ENCODE assay signal across 1 fruit fly cellular context in the genomic region with DNA sequence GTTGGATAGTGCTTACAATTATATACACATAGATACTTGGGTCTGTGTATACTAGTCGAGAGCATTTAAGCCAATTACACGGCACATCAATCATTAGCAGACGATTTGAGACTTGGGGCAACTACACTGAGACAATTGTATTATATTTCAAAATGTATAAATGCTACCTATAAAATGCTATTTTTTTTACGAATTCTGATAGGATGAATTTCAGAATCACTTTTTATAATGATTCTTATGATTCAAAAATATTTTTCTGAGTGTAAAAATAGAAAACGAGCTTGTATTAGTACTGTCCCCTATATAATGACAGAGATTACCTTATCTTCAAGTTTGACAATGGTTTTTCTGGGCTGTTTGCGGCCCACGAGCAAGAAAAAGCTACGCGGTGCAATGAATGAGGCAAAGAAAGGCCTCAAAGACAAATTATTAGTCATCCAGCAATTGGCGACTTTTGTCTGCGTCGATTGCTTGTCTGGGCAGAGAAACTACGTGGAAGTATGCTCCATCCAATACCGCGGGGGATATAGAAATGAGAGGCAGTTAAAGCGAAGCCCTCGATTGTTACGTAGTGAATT.
A peak's percentile ranks its signal among the peaks of the same experiment; 100 is the strongest.
TF ChIP-seq lines count a peak whose summit lies in the region.

No protein-coding gene starts in this region.

TF ChIP-seq in whole organism, embryonic, 481 proteins besides CTCF, POLR2A, EP300 and RAD21 (continued from another document and continues in another):
- TF ChIP-seq B-H2 (GFP tag; optimal IDR thresholded peaks at IDR 0.05; lab: Kevin White, UChicago) (no peak), dmrt99B (tag; optimal IDR thresholded peaks at IDR 0.05; lab: Kevin White, UChicago) (peak; percentile 89), toy (GFP tag; IDR thresholded peaks at IDR 0.05; lab: Robert Waterston, UW) (peak; percentile 56; the same call in 1 of the 2 replicates), aop (GFP tag; IDR thresholded peaks at IDR 0.05; lab: Robert Waterston, UW) (no peak), CG18262 (tag; optimal IDR thresholded peaks at IDR 0.05; lab: Kevin White, UChicago) (peak; percentile 84), gro (GFP tag; optimal IDR thresholded peaks at IDR 0.05; lab: Kevin White, UChicago) (peak; percentile 64), E2f1 (GFP tag; IDR thresholded peaks at IDR 0.05; lab: Robert Waterston, UW) (peak; percentile 85), CG13775 (GFP tag; optimal IDR thresholded peaks at IDR 0.05; lab: Kevin White, UChicago) (no peak), Atf6 (GFP tag; IDR thresholded peaks at IDR 0.05; lab: Robert Waterston, UW) (peak; percentile 82), Mad (GFP tag; optimal IDR thresholded peaks at IDR 0.05; lab: Kevin White, UChicago) (no peak), CG1529 (GFP tag; optimal IDR thresholded peaks at IDR 0.05; lab: Kevin White, UChicago) (no peak), NfI (GFP tag; optimal IDR thresholded peaks at IDR 0.05; lab: Kevin White, UChicago) (peak; percentile 43), CG7963 (GFP tag; IDR thresholded peaks at IDR 0.05; lab: Robert Waterston, UW; ENCODE audit: partially characterized antibody) (no peak), CG3407 (GFP tag; optimal IDR thresholded peaks at IDR 0.05; lab: Kevin White, UChicago) (no peak), CG32767 (GFP tag; IDR thresholded peaks at IDR 0.05; lab: Robert Waterston, UW) (peak; percentile 58; the same call in 1 of the 2 replicates), gt (GFP tag; IDR thresholded peaks at IDR 0.05; lab: Robert Waterston, UW) (peak; percentile 61), Dip2 (GFP tag; IDR thresholded peaks at IDR 0.05; lab: Robert Waterston, UW) (no peak), CG17912 (GFP tag; optimal IDR thresholded peaks at IDR 0.05; lab: Kevin White, UChicago) (no peak), hkb (optimal IDR thresholded peaks at IDR 0.05; lab: Kevin White, UChicago) (no peak), hkb (GFP tag; IDR thresholded peaks at IDR 0.05; lab: Robert Waterston, UW) (peak; percentile 90), bowl (GFP tag; IDR thresholded peaks at IDR 0.05; lab: Robert Waterston, UW) (no peak), mld (GFP tag; IDR thresholded peaks at IDR 0.05; lab: Robert Waterston, UW; ENCODE audit: partially characterized antibody) (no peak), CG10321 (GFP tag; IDR thresholded peaks at IDR 0.05; lab: Robert Waterston, UW) (no peak), CG4707 (GFP tag; optimal IDR thresholded peaks at IDR 0.05; lab: Kevin White, UChicago) (peak; percentile 7), sima (GFP tag; optimal IDR thresholded peaks at IDR 0.05; lab: Kevin White, UChicago) (peak; percentile 45), CG17612 (GFP tag; IDR thresholded peaks at IDR 0.05; lab: Robert Waterston, UW) (peak; percentile 58; the same call in 1 of the 2 replicates), lov (optimal IDR thresholded peaks at IDR 0.05; lab: Kevin White, UChicago) (no peak), lov (GFP tag; IDR thresholded peaks at IDR 0.05; lab: Robert Waterston, UW) (no peak; the same call in 2 of the 3 replicates), klu (GFP tag; IDR thresholded peaks at IDR 0.05; lab: Robert Waterston, UW) (peak; percentile 52), CG10366 (GFP tag; IDR thresholded peaks at IDR 0.05; lab: Robert Waterston, UW) (peak; percentile 65), CG8765 (GFP tag; IDR thresholded peaks at IDR 0.05; lab: Robert Waterston, UW) (0 out of 2 replicates have a peak, but pooled peaks have one; percentile 43), HLHmδ (GFP tag; optimal IDR thresholded peaks at IDR 0.05; lab: Kevin White, UChicago) (no peak), Hmr (GFP tag; optimal IDR thresholded peaks at IDR 0.05; lab: Kevin White, UChicago) (peak; percentile 66), seq (GFP tag; IDR thresholded peaks at IDR 0.05; lab: Robert Waterston, UW) (peak; percentile 54), CG12071 (GFP tag; optimal IDR thresholded peaks at IDR 0.05; lab: Kevin White, UChicago) (no peak), CG12104 (GFP tag; optimal IDR thresholded peaks at IDR 0.05; lab: Kevin White, UChicago) (no peak), fu2 (GFP tag; optimal IDR thresholded peaks at IDR 0.05; lab: Kevin White, UChicago) (no peak), CG2116 (GFP tag; optimal IDR thresholded peaks at IDR 0.05; lab: Kevin White, UChicago) (peak; percentile 1), CG15073 (GFP tag; optimal IDR thresholded peaks at IDR 0.05; lab: Kevin White, UChicago) (no peak), pho (GFP tag; optimal IDR thresholded peaks at IDR 0.05; lab: Kevin White, UChicago) (peak; percentile 49), abd-A (tag; optimal IDR thresholded peaks at IDR 0.05; lab: Kevin White, UChicago) (no peak), Meics (GFP tag; optimal IDR thresholded peaks at IDR 0.05; lab: Kevin White, UChicago) (peak; percentile 71), CG12391 (tag; optimal IDR thresholded peaks at IDR 0.05; lab: Kevin White, UChicago) (peak; percentile 79), CG2199 (GFP tag; IDR thresholded peaks at IDR 0.05; lab: Robert Waterston, UW) (peak; percentile 54; the same call in 1 of the 3 replicates), eyg (GFP tag; optimal IDR thresholded peaks at IDR 0.05; lab: Kevin White, UChicago) (peak; percentile 48), sqz (GFP tag; optimal IDR thresholded peaks at IDR 0.05; lab: Kevin White, UChicago) (no peak), gsb-n (tag; optimal IDR thresholded peaks at IDR 0.05; lab: Kevin White, UChicago) (no peak), luna (GFP tag; optimal IDR thresholded peaks at IDR 0.05; lab: Kevin White, UChicago) (peak; percentile 43), Sry-δ (GFP tag; optimal IDR thresholded peaks at IDR 0.05; lab: Kevin White, UChicago) (no peak), CG17361 (GFP tag; IDR thresholded peaks at IDR 0.05; lab: Robert Waterston, UW) (peak; percentile 89), CG3838 (GFP tag; optimal IDR thresholded peaks at IDR 0.05; lab: Kevin White, UChicago) (no peak), sr (GFP tag; IDR thresholded peaks at IDR 0.05; lab: Robert Waterston, UW) (no peak), Sin3A (optimal IDR thresholded peaks at IDR 0.05; lab: Kevin White, UChicago) (no peak), CG7839 (tag; optimal IDR thresholded peaks at IDR 0.05; lab: Kevin White, UChicago) (peak; percentile 83), Taf1 (GFP tag; IDR thresholded peaks at IDR 0.05; lab: Robert Waterston, UW) (peak; percentile 63), inv (GFP tag; IDR thresholded peaks at IDR 0.05; lab: Robert Waterston, UW; ENCODE audit: partially characterized antibody) (no peak), CG11504 (tag; optimal IDR thresholded peaks at IDR 0.05; lab: Kevin White, UChicago) (no peak), CG14441 (GFP tag; IDR thresholded peaks at IDR 0.05; lab: Robert Waterston, UW) (peak; percentile 83), CoRest (tag; optimal IDR thresholded peaks at IDR 0.05; lab: Kevin White, UChicago) (peak; percentile 66), CG31365 (tag; optimal IDR thresholded peaks at IDR 0.05; lab: Kevin White, UChicago) (no peak), CG10147 (GFP tag; optimal IDR thresholded peaks at IDR 0.05; lab: Kevin White, UChicago) (peak; percentile 75), NC2β (GFP tag; optimal IDR thresholded peaks at IDR 0.05; lab: Kevin White, UChicago) (no peak), prd (optimal IDR thresholded peaks at IDR 0.05; lab: Kevin White, UChicago) (no peak), prd (GFP tag; IDR thresholded peaks at IDR 0.05; lab: Robert Waterston, UW) (peak; percentile 83), CG15696 (tag; optimal IDR thresholded peaks at IDR 0.05; lab: Kevin White, UChicago) (peak; percentile 13), her (GFP tag; optimal IDR thresholded peaks at IDR 0.05; lab: Kevin White, UChicago) (no peak), CG9609 (GFP tag; optimal IDR thresholded peaks at IDR 0.05; lab: Kevin White, UChicago) (peak; percentile 33), ewg (GFP tag; optimal IDR thresholded peaks at IDR 0.05; lab: Kevin White, UChicago) (peak; percentile 27), odd (GFP tag; optimal IDR thresholded peaks at IDR 0.05; lab: Kevin White, UChicago) (no peak), CG30431 (GFP tag; optimal IDR thresholded peaks at IDR 0.05; lab: Kevin White, UChicago) (no peak), CG18764 (GFP tag; optimal IDR thresholded peaks at IDR 0.05; lab: Kevin White, UChicago) (peak; percentile 68), az2 (GFP tag; optimal IDR thresholded peaks at IDR 0.05; lab: Kevin White, UChicago) (peak; percentile 70), lbe (GFP tag; optimal IDR thresholded peaks at IDR 0.05; lab: Kevin White, UChicago) (no peak), Nf-YA (GFP tag; IDR thresholded peaks at IDR 0.05; lab: Robert Waterston, UW) (peak; percentile 61), schlank (tag; optimal IDR thresholded peaks at IDR 0.05; lab: Kevin White, UChicago) (no peak), nerfin-1 (tag; optimal IDR thresholded peaks at IDR 0.05; lab: Kevin White, UChicago) (peak; percentile 45), Xbp1 (GFP tag; optimal IDR thresholded peaks at IDR 0.05; lab: Kevin White, UChicago) (peak; percentile 72), ranshi (GFP tag; IDR thresholded peaks at IDR 0.05; lab: Robert Waterston, UW) (peak; percentile 88), Asciz (GFP tag; optimal IDR thresholded peaks at IDR 0.05; lab: Kevin White, UChicago) (peak; percentile 37), pita (GFP tag; optimal IDR thresholded peaks at IDR 0.05; lab: Kevin White, UChicago) (no peak), CG17186 (GFP tag; optimal IDR thresholded peaks at IDR 0.05; lab: Kevin White, UChicago) (no peak), Dll (GFP tag; IDR thresholded peaks at IDR 0.05; lab: Robert Waterston, UW; ENCODE audit: partially characterized antibody) (no peak), nau (GFP tag; optimal IDR thresholded peaks at IDR 0.05; lab: Kevin White, UChicago) (no peak), CG10979 (tag; optimal IDR thresholded peaks at IDR 0.05; lab: Kevin White, UChicago) (peak; percentile 82), Rx (GFP tag; IDR thresholded peaks at IDR 0.05; lab: Robert Waterston, UW) (peak; percentile 55; the same call in 1 of the 2 replicates), CG13624 (GFP tag; optimal IDR thresholded peaks at IDR 0.05; lab: Kevin White, UChicago) (peak; percentile 83), lab (GFP tag; optimal IDR thresholded peaks at IDR 0.05; lab: Kevin White, UChicago) (peak; percentile 90), MTF-1 (GFP tag; optimal IDR thresholded peaks at IDR 0.05; lab: Kevin White, UChicago; ENCODE audit: borderline replicate concordance) (no peak), Hr78 (GFP tag; optimal IDR thresholded peaks at IDR 0.05; lab: Kevin White, UChicago) (peak in 1 of 2 experiments; percentile 83), Gsc (GFP tag; IDR thresholded peaks at IDR 0.05; lab: Robert Waterston, UW) (no peak), CG10431 (GFP tag; optimal IDR thresholded peaks at IDR 0.05; lab: Kevin White, UChicago) (no peak), jing (GFP tag; optimal IDR thresholded peaks at IDR 0.05; lab: Kevin White, UChicago) (no peak), CG10543 (GFP tag; optimal IDR thresholded peaks at IDR 0.05; lab: Kevin White, UChicago) (no peak), CG7372 (GFP tag; IDR thresholded peaks at IDR 0.05; lab: Robert Waterston, UW) (no peak), CG11456 (GFP tag; IDR thresholded peaks at IDR 0.05; lab: Robert Waterston, UW) (peak; percentile 83), CG14965 (GFP tag; optimal IDR thresholded peaks at IDR 0.05; lab: Kevin White, UChicago; ENCODE audit: borderline replicate concordance) (no peak), Kr (GFP tag; optimal IDR thresholded peaks at IDR 0.05; lab: Kevin White, UChicago) (no peak), Aef1 (GFP tag; IDR thresholded peaks at IDR 0.05; lab: Robert Waterston, UW) (peak; percentile 75), CG11247 (GFP tag; IDR thresholded peaks at IDR 0.05; lab: Robert Waterston, UW) (peak; percentile 83), chif (GFP tag; optimal IDR thresholded peaks at IDR 0.05; lab: Kevin White, UChicago) (peak in 1 of 2 experiments; percentile 32), dati (GFP tag; IDR thresholded peaks at IDR 0.05; lab: Robert Waterston, UW) (peak; percentile 62; the same call in 1 of the 2 replicates), Opbp (GFP tag; IDR thresholded peaks at IDR 0.05; lab: Robert Waterston, UW; ENCODE audit: partially characterized antibody) (no peak), CG5180 (GFP tag; optimal IDR thresholded peaks at IDR 0.05; lab: Kevin White, UChicago) (peak; percentile 28), h (optimal IDR thresholded peaks at IDR 0.05; lab: Kevin White, UChicago) (no peak), E2f2 (GFP tag; IDR thresholded peaks at IDR 0.05; lab: Robert Waterston, UW) (peak; percentile 40; the same call in 1 of the 2 replicates), Hsf (GFP tag; optimal IDR thresholded peaks at IDR 0.05; lab: Kevin White, UChicago) (peak; percentile 60), ac (GFP tag; optimal IDR thresholded peaks at IDR 0.05; lab: Kevin White, UChicago) (no peak), CG12942 (GFP tag; optimal IDR thresholded peaks at IDR 0.05; lab: Kevin White, UChicago) (no peak), fru (optimal IDR thresholded peaks at IDR 0.05; lab: Kevin White, UChicago) (no peak), CG13424 (tag; optimal IDR thresholded peaks at IDR 0.05; lab: Kevin White, UChicago) (peak; percentile 64), CG6272 (GFP tag; IDR thresholded peaks at IDR 0.05; lab: Robert Waterston, UW) (peak; percentile 69), CG16779 (GFP tag; IDR thresholded peaks at IDR 0.05; lab: Robert Waterston, UW) (no peak), Jarid2 (GFP tag; optimal IDR thresholded peaks at IDR 0.05; lab: Kevin White, UChicago) (peak; percentile 14), dan (GFP tag; IDR thresholded peaks at IDR 0.05; lab: Robert Waterston, UW) (no peak), caup (GFP tag; optimal IDR thresholded peaks at IDR 0.05; lab: Kevin White, UChicago; ENCODE audit: severe bottlenecking) (peak; percentile 66), Abd-B (GFP tag; optimal IDR thresholded peaks at IDR 0.05; lab: Kevin White, UChicago) (peak; percentile 26), ap (GFP tag; IDR thresholded peaks at IDR 0.05; lab: Robert Waterston, UW) (peak; percentile 54; the same call in 1 of the 2 replicates), CG4360 (GFP tag; IDR thresholded peaks at IDR 0.05; lab: Robert Waterston, UW) (no peak), Hey (tag; optimal IDR thresholded peaks at IDR 0.05; lab: Kevin White, UChicago) (no peak), onecut (GFP tag; IDR thresholded peaks at IDR 0.05; lab: Robert Waterston, UW) (no peak), hbn (GFP tag; IDR thresholded peaks at IDR 0.05; lab: Robert Waterston, UW; ENCODE audit: partially characterized antibody) (no peak), sens-2 (GFP tag; IDR thresholded peaks at IDR 0.05; lab: Robert Waterston, UW) (no peak), CG2889 (GFP tag; IDR thresholded peaks at IDR 0.05; lab: Robert Waterston, UW) (0 out of 3 replicates have a peak, but pooled peaks have one; percentile 22), CG4328 (GFP tag; optimal IDR thresholded peaks at IDR 0.05; lab: Kevin White, UChicago) (no peak), CG7357 (GFP tag; IDR thresholded peaks at IDR 0.05; lab: Robert Waterston, UW) (peak; percentile 65; the same call in 2 of the 3 replicates)
